Worm (Caenorhabditis elegans) whole organism, L4/young adult: Measurements from ENCODE around the gene clec-171.

Experiments used
- W03F9.2 ChIP-seq: fragments of 150-350 bp; optimal IDR thresholded peaks from 2 replicates; lab custom pipeline; 2014; ENCODE audit warnings: missing biosample characterization, missing genetic modification characterization
- him-1 ChIP-seq: sonication (generic microtip); optimal IDR thresholded peaks from 2 replicates; lab custom pipeline; 2016; ENCODE audit warnings: missing genotype, missing genetic modification reagents, missing genetic modification characterization, missing compliant biosample characterization

DNA sequence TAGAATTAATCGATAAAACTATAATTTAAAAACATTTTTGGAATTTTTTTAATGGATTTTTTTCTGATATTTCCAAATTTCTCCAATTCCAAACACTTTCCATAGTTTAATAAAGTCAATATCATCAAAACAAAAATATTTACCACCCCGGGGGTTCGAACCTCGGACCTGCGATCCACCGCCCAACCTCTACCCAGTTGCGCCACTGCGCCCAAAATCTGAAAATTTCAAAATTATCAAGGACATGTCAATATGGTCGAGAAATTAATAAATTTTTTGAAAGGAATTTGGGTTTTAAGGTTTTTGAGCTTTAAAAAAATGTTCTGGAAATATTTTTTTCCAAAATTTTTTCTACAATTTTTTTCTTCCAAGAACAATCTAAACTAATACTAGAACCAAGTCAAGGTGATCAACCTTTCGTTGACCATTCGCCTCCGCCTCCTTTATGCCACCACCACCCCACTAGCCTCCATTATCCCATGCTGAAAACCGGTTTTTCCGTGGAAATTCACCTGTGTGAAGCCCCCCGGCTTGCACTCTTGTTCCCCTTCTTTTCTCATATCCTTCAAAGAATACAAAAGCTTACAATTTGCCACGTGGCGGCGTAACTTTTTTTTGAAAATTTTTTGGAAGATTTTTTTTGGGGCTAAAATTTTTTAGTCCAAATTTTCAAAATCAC, 45.4 kb downstream of the clec-171 start:
- TF ChIP-seq W03F9.2 (tag; lab: Kevin White, UChicago), result no peak
- TF ChIP-seq him-1 (tag; lab: Kevin White, UChicago), result no peak
